Worm (Caenorhabditis elegans): Measurements from ENCODE around the gene paqr-1.
"Not testable (repeated sequence)": the region's sequence is repeated elsewhere in the genome, so short reads cannot be mapped to it uniquely, and the experiment has no call there.

The paqr-1 gene

DNA sequence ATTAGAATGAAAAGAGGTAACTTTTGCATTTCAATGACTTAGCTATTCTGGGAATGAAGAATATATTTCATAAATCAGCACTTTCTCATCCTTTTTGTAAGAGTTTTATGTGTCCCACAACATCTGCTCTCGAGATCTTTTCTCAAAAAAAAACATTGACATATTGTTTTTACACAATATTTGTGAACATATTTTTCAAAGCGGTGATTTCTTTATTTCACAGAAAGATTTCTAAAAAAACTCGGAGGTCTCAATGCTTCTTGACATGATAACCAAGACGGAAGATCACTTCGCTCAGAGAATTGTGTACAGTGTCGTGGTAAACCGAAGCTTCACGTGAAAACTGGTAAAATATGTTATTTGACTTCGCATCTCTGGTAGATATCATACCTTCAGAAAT is 40.7 kb upstream of the paqr-1 start, which contains the start of gene F38A5.22:
Gene F38A5.22, minus strand, starts transcription at position 29 of the 400 bp plus-strand sequence.
- TF ChIP-seq F13C5.2 (tag; optimal IDR thresholded peaks at IDR 0.05) (no peak), ceh-36 (tag; optimal IDR thresholded peaks at IDR 0.05) (no peak), tbx-37 (GFP tag; conservative IDR thresholded peaks at IDR 0.05) (no peak), hmg-4 (GFP tag; optimal IDR thresholded peaks at IDR 0.05) (no peak), hnd-1 (tag; optimal IDR thresholded peaks at IDR 0.05) (no peak), flt-1 (GFP tag; IDR thresholded peaks at IDR 0.05) (no peak), scrt-1 (GFP tag; IDR thresholded peaks at IDR 0.05) (no peak), tra-4 (tag; optimal IDR thresholded peaks at IDR 0.05) (no peak), ceh-13 (GFP tag; optimal IDR thresholded peaks at IDR 0.05) (no peak), pes-1 (GFP tag; IDR thresholded peaks at IDR 0.05) (no peak), hmbx-1 (tag; optimal IDR thresholded peaks at IDR 0.05) (no peak), B0310.2 (tag; optimal IDR thresholded peaks at IDR 0.05) (no peak), aly-1 (tag; optimal IDR thresholded peaks at IDR 0.05) (no peak), tbx-11 (GFP tag; IDR thresholded peaks at IDR 0.05) (no peak), sea-1 (GFP tag; conservative IDR thresholded peaks at IDR 0.05) (no peak), ama-1 (optimal IDR thresholded peaks at IDR 0.05) (no peak), ets-7 (tag; optimal IDR thresholded peaks at IDR 0.05) (no peak)

DNA sequence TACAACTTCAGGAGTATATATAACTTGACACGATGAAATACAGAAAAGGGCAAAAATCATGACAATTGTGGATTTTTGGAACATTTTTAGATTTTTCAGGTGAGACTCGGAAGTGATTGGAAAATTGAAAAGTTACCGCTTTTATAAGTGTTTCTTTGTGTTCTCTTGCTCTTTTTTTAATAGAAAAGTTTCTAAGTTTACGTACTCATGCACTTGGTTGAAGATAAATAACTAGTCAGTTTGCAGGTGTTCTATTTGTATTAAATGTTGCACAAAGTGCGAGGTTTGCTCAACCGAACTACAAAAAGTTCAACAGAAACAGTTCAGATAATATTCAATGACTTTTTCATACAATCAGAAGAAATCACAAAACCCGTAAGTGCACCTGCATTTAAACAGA is 39.6 kb upstream of the paqr-1 start, which contains the start of gene nspb-3:
Gene nspb-3, minus strand, starts transcription at position 101 of the 400 bp plus-strand sequence.
- TF ChIP-seq ama-1 (optimal IDR thresholded peaks at IDR 0.05); tra-4 (tag; optimal IDR thresholded peaks at IDR 0.05); hmbx-1 (tag; optimal IDR thresholded peaks at IDR 0.05): not testable (repeated sequence)

DNA sequence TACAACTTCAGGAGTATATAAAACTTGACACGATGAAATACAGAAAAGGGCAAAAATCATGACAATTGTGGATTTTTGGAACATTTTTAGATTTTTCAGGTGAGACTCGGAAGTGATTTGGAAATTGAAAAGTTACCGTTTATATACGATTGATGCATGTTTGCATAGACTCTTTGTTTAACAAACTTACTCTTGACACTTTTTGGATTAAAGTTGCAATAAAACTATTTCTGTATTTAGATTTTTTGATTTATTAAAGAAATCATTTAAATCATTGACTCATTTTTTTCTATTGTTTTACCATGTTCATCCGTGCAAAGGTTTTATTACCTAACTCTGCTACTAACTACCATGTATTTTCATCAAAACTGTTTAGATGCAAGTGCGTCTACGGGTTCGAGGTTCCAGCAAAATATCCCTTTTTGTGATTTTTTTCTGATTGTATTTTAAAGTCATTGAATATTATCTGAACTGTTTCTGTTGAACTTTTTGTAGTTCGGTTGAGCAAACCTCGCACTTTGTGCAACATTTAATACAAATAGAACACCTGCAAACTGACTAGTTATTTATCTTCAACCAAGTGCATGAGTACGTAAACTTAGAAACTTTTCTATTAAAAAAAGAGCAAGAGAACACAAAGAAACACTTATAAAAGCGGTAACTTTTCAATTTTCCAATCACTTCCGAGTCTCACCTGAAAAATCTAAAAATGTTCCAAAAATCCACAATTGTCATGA is 35.9 kb upstream of the paqr-1 start, which contains the start of the genes nspb-1 and nspb-2:
Gene nspb-1, minus strand, starts transcription at position 101 of the 737 bp plus-strand sequence.
Gene nspb-2, plus strand, starts transcription at position 687 of the 737 bp plus-strand sequence.
- not testable (repeated sequence) for TF ChIP-seq pes-1 (GFP tag; IDR thresholded peaks at IDR 0.05); scrt-1 (GFP tag; IDR thresholded peaks at IDR 0.05); aly-1 (tag; optimal IDR thresholded peaks at IDR 0.05)

DNA sequence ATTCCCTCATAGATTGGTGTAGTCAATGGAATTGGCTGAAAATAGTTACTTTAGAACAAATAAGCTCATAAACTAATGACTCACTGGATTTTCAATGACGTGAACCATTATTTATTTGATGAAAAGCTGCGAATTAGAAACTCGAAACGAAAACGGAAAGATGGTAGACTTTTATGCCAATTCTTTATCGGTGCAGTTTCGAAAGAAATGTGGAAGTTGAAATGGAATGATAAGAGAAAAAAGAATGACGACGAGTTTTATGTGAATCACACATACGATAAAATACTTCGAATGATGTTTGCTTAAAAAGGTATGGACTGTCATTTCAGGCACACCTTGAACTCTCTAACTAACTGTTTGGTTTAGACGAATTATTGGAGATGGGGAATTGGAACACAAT is 34.8 kb upstream of the paqr-1 start, which contains the start of the genes lec-11 and irld-7:
Gene lec-11, minus strand, starts transcription at position 126 of the 400 bp plus-strand sequence.
Gene irld-7, plus strand, starts transcription at position 332 of the 400 bp plus-strand sequence.
- TF ChIP-seq aly-1 (tag; optimal IDR thresholded peaks at IDR 0.05) (no peak), F13C5.2 (tag; optimal IDR thresholded peaks at IDR 0.05) (no peak), hmbx-1 (tag; optimal IDR thresholded peaks at IDR 0.05) (no peak), pes-1 (GFP tag; IDR thresholded peaks at IDR 0.05) (no peak), tbx-37 (GFP tag; conservative IDR thresholded peaks at IDR 0.05) (no peak), flt-1 (GFP tag; IDR thresholded peaks at IDR 0.05) (no peak), scrt-1 (GFP tag; IDR thresholded peaks at IDR 0.05) (no peak), ama-1 (optimal IDR thresholded peaks at IDR 0.05) (no peak), tbx-11 (GFP tag; IDR thresholded peaks at IDR 0.05) (no peak)

DNA sequence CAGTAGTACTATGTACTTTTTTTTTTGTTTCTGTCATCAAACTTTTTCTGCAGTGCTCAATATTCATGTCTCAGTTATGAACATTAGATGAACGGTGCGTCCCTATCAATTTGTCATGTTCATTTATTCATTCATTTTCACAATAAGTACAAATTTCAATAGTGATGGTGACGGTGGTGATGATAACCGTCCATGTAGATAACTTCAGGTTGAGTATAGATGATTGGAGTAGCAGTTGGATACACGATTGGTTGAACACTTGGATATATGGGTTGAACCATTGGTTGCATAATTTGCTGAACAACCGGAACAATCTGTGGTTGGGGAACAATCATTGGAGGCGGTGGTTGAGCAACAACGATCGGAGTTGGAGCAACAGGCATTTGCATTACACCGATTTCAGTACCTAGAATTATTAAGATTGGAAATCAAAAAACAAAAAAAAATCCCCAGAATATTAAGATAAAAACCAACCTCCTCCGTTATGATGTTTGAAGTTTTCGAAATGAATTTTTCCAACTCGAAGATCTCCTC is 32.9 kb upstream of the paqr-1 start:
- no peak for TF ChIP-seq flt-1 (GFP tag; IDR thresholded peaks at IDR 0.05)
- TF ChIP-seq hmg-4 (GFP tag; optimal IDR thresholded peaks at IDR 0.05): no peak
- no peak for TF ChIP-seq ceh-36 (tag; optimal IDR thresholded peaks at IDR 0.05)
- TF ChIP-seq ceh-13 (GFP tag; optimal IDR thresholded peaks at IDR 0.05): no peak
- no peak for TF ChIP-seq tbx-11 (GFP tag; IDR thresholded peaks at IDR 0.05)
- TF ChIP-seq tbx-37 (GFP tag; conservative IDR thresholded peaks at IDR 0.05): no peak
- TF ChIP-seq F13C5.2 (tag; optimal IDR thresholded peaks at IDR 0.05): no peak
- TF ChIP-seq B0310.2 (tag; optimal IDR thresholded peaks at IDR 0.05): no peak
- no peak for TF ChIP-seq hnd-1 (tag; optimal IDR thresholded peaks at IDR 0.05)
- TF ChIP-seq aly-1 (tag; optimal IDR thresholded peaks at IDR 0.05): no peak
- no peak for TF ChIP-seq pes-1 (GFP tag; IDR thresholded peaks at IDR 0.05)
- TF ChIP-seq sea-1 (GFP tag; conservative IDR thresholded peaks at IDR 0.05): no peak
- no peak for TF ChIP-seq ama-1 (optimal IDR thresholded peaks at IDR 0.05)

- no peak for TF ChIP-seq B0310.2 (tag; optimal IDR thresholded peaks at IDR 0.05)
- peak; percentile 59 for TF ChIP-seq F13C5.2 (tag; optimal IDR thresholded peaks at IDR 0.05)
These were observed 30.2 kb upstream of the paqr-1 start, which contains the start of the genes F38A5.2 and dnj-11 for ce11 chrIV:6585397-6585921. F38A5.2 (minus strand) TSS chrIV:6585400. dnj-11 (plus strand) TSS chrIV:6585871.

ce11 chrIV:6582604-6583003 is 27.4 kb upstream of the paqr-1 start, which contains the start of gene odr-8:
odr-8 (minus strand) TSS chrIV:6582704.
- TF ChIP-seq flt-1 (GFP tag; IDR thresholded peaks at IDR 0.05) (no peak), tra-4 (tag; optimal IDR thresholded peaks at IDR 0.05) (no peak), hmg-4 (GFP tag; optimal IDR thresholded peaks at IDR 0.05) (no peak), ceh-13 (GFP tag; optimal IDR thresholded peaks at IDR 0.05) (no peak), scrt-1 (GFP tag; IDR thresholded peaks at IDR 0.05) (no peak)

- no peak for TF ChIP-seq aly-1 (tag; optimal IDR thresholded peaks at IDR 0.05)
- TF ChIP-seq pes-1 (GFP tag; IDR thresholded peaks at IDR 0.05): no peak
- TF ChIP-seq hmg-4 (GFP tag; optimal IDR thresholded peaks at IDR 0.05): no peak
- no peak for TF ChIP-seq B0310.2 (tag; optimal IDR thresholded peaks at IDR 0.05)
- TF ChIP-seq tbx-37 (GFP tag; conservative IDR thresholded peaks at IDR 0.05): no peak
- TF ChIP-seq sea-1 (GFP tag; conservative IDR thresholded peaks at IDR 0.05): no peak
- TF ChIP-seq ceh-13 (GFP tag; optimal IDR thresholded peaks at IDR 0.05): no peak
- TF ChIP-seq tra-4 (tag; optimal IDR thresholded peaks at IDR 0.05): no peak
- TF ChIP-seq ama-1 (optimal IDR thresholded peaks at IDR 0.05): no peak
- no peak for TF ChIP-seq scrt-1 (GFP tag; IDR thresholded peaks at IDR 0.05)
- no peak for TF ChIP-seq ets-7 (tag; optimal IDR thresholded peaks at IDR 0.05)
- TF ChIP-seq tbx-11 (GFP tag; IDR thresholded peaks at IDR 0.05): no peak
- TF ChIP-seq flt-1 (GFP tag; IDR thresholded peaks at IDR 0.05): no peak
- no peak for TF ChIP-seq hnd-1 (tag; optimal IDR thresholded peaks at IDR 0.05)
- TF ChIP-seq F13C5.2 (tag; optimal IDR thresholded peaks at IDR 0.05): no peak
- TF ChIP-seq hmbx-1 (tag; optimal IDR thresholded peaks at IDR 0.05): no peak
These were observed 26.4 kb upstream of the paqr-1 start for ce11 chrIV:6581658-6582057.
